Worm (Caenorhabditis elegans) whole organism, L4 larva: ENCODE measurements around the gene sdz-37.

ENCODE experiments used
- F26F4.8 ChIP-seq: fragments of 200-800 bp; sonication (Bioruptor generic); conservative IDR thresholded peaks from 2 replicates; pipeline ENCODE4 v1.3.6; 2022; ENCODE audit warnings: missing genetic modification characterization, missing compliant biosample characterization
- F37D6.2 ChIP-seq: sonication (generic microtip); optimal IDR thresholded peaks from 2 replicates; lab custom pipeline; 2016; ENCODE audit warnings: mild to moderate bottlenecking, missing genetic modification characterization, missing compliant biosample characterization
- F44E2.7 ChIP-seq: fragments of 200-800 bp; sonication (Bioruptor generic); IDR thresholded peaks from 2 replicates; pipeline ENCODE4 v2.1.2; 2022; ENCODE audit warnings: missing genetic modification characterization, missing compliant biosample characterization
- F49E8.2 ChIP-seq: sonication (generic microtip); optimal IDR thresholded peaks from 2 replicates; lab custom pipeline; 2016; ENCODE audit warnings: missing compliant biosample characterization, mild to moderate bottlenecking, missing genetic modification characterization, borderline replicate concordance
- R02D3.7 ChIP-seq: fragments of 150-350 bp; sonication (generic microtip); optimal IDR thresholded peaks from 3 replicates; lab custom pipeline; 2014; ENCODE audit warnings: missing biosample characterization, missing genetic modification characterization
- Y105C5A.15 ChIP-seq: fragments of 200-800 bp; sonication (Bioruptor generic); IDR thresholded peaks from 2 replicates; pipeline ENCODE4 v1.3.6; 2022; ENCODE audit warnings: missing genetic modification characterization, missing compliant biosample characterization
- Y48G9A.11 ChIP-seq: fragments of 200-800 bp; sonication (Bioruptor generic); IDR thresholded peaks from 2 replicates; pipeline ENCODE4 v1.3.6; 2022; ENCODE audit warnings: missing genetic modification reagents, missing genetic modification characterization, missing compliant biosample characterization
- Y75B8A.6 ChIP-seq: fragments of 200-800 bp; sonication (Bioruptor generic); IDR thresholded peaks from 2 replicates; pipeline ENCODE4 v1.3.6; 2022; ENCODE audit warnings: missing genetic modification reagents, missing genetic modification characterization, missing compliant biosample characterization
- ZK546.5 ChIP-seq, 2 experiments: sonication (generic microtip); optimal IDR thresholded peaks; 2 replicates each; lab custom pipeline; 2017; ENCODE audit warnings: missing biosample characterization in 2 of 2, missing genetic modification characterization in 2 of 2
- aha-1 ChIP-seq: fragments of 150-350 bp; peaks from one replicate; lab custom pipeline; 2014; ENCODE audit warnings: missing biosample characterization, missing genetic modification characterization
- arid-1 ChIP-seq: fragments of 200-800 bp; sonication (Bioruptor generic); conservative IDR thresholded peaks from 2 replicates; pipeline ENCODE4 v1.3.6; 2022; ENCODE audit warnings: missing genetic modification reagents, missing genetic modification characterization, missing compliant biosample characterization
- attf-4 ChIP-seq: sonication (generic microtip); optimal IDR thresholded peaks from 3 replicates; lab custom pipeline; 2017; ENCODE audit warnings: missing biosample characterization, missing genetic modification characterization
- ceh-20 ChIP-seq: fragments of 200-800 bp; sonication (Bioruptor generic); IDR thresholded peaks from 2 replicates; pipeline ENCODE4 v1.3.6; 2022; ENCODE audit warnings: missing genetic modification reagents, missing genetic modification characterization, missing compliant biosample characterization
- ceh-32 ChIP-seq: sonication (generic microtip); optimal IDR thresholded peaks from 2 replicates; lab custom pipeline; 2016; ENCODE audit warnings: mild to moderate bottlenecking, missing genetic modification characterization, missing compliant biosample characterization; ENCODE audit not compliant: poor library complexity
- cey-2 ChIP-seq: sonication (generic microtip); optimal IDR thresholded peaks from 3 replicates; lab custom pipeline; 2017; ENCODE audit warnings: missing genetic modification characterization, mild to moderate bottlenecking, missing compliant biosample characterization, antibody characterized with exemption, borderline replicate concordance; ENCODE audit not compliant: insufficient read depth
- daf-16 ChIP-seq, 3 experiments: sonication (generic microtip); optimal IDR thresholded peaks; 2 replicates each; lab custom pipeline; 2016 to 2017; ENCODE audit warnings: missing genetic modification characterization in 3 of 3, missing genetic modification reagents in 3 of 3, mild to moderate bottlenecking in 2 of 3, missing compliant biosample characterization in 2 of 3, missing biosample characterization in 1 of 3, moderate library complexity in 1 of 3
- daf-19 ChIP-seq: fragments of 200-800 bp; sonication (Bioruptor generic); conservative IDR thresholded peaks from 2 replicates; pipeline ENCODE4 v1.3.6; 2022; ENCODE audit warnings: missing genetic modification characterization, missing compliant biosample characterization
- dmd-8 ChIP-seq: fragments of 200-800 bp; sonication (Bioruptor generic); IDR thresholded peaks from 2 replicates; pipeline ENCODE4 v1.3.6; 2022; ENCODE audit warnings: missing genetic modification characterization, missing compliant biosample characterization
- dmd-9 ChIP-seq: fragments of 200-800 bp; sonication (Bioruptor generic); IDR thresholded peaks from 2 replicates; pipeline ENCODE4 v1.3.6; 2022; ENCODE audit warnings: missing genetic modification reagents, missing genetic modification characterization, missing compliant biosample characterization
- dpl-1 ChIP-seq: fragments of 150-350 bp; optimal IDR thresholded peaks from 2 replicates; lab custom pipeline; 2014; ENCODE audit warnings: missing biosample characterization, missing genetic modification reagents, missing genetic modification characterization
- duxl-1 ChIP-seq: sonication (generic microtip); optimal IDR thresholded peaks from 2 replicates; lab custom pipeline; 2016; ENCODE audit warnings: mild to moderate bottlenecking, missing genetic modification characterization, moderate library complexity, missing compliant biosample characterization; ENCODE audit not compliant: poor library complexity
- dve-1 ChIP-seq: sonication (generic microtip); optimal IDR thresholded peaks from 2 replicates; lab custom pipeline; 2017; ENCODE audit warnings: antibody characterized with exemption, mild to moderate bottlenecking, missing genetic modification characterization, missing compliant biosample characterization; ENCODE audit not compliant: insufficient read depth
- egl-27 ChIP-seq: sonication (generic microtip); optimal IDR thresholded peaks from 3 replicates; lab custom pipeline; 2017; ENCODE audit warnings: missing biosample characterization, missing genetic modification reagents, missing genetic modification characterization
- egl-43 ChIP-seq: fragments of 200-800 bp; sonication (Bioruptor generic); IDR thresholded peaks from 2 replicates; pipeline ENCODE4 v1.3.6; 2022; ENCODE audit warnings: missing genetic modification reagents, missing genetic modification characterization, missing compliant biosample characterization
- gei-8 ChIP-seq: fragments of 200-800 bp; sonication (Bioruptor generic); optimal IDR thresholded peaks from 2 replicates; lab custom pipeline; 2018; ENCODE audit warnings: mild to moderate bottlenecking, missing genetic modification characterization, missing compliant biosample characterization
- hlh-30 ChIP-seq: sonication (generic microtip); optimal IDR thresholded peaks from 2 replicates; lab custom pipeline; 2017; ENCODE audit warnings: antibody characterized with exemption, mild to moderate bottlenecking, missing genetic modification characterization, missing compliant biosample characterization; ENCODE audit not compliant: insufficient read depth
- hmg-1.1 ChIP-seq: fragments of 200-800 bp; sonication (Bioruptor generic); IDR thresholded peaks from 2 replicates; pipeline ENCODE4 v1.3.6; 2022; ENCODE audit warnings: missing genetic modification reagents, missing genetic modification characterization, missing compliant biosample characterization
- lim-7 ChIP-seq: fragments of 200-800 bp; sonication (Bioruptor generic); IDR thresholded peaks from 2 replicates; pipeline ENCODE4 v1.3.6; 2022; ENCODE audit warnings: missing genetic modification characterization, missing compliant biosample characterization
- lin-1 ChIP-seq: fragments of 200-800 bp; sonication (Bioruptor generic); IDR thresholded peaks from 2 replicates; pipeline ENCODE4 v1.3.6; 2022; ENCODE audit warnings: missing genetic modification reagents, missing genetic modification characterization, missing compliant biosample characterization
- lin-13 ChIP-seq: fragments of 150-350 bp; optimal IDR thresholded peaks from 2 replicates; lab custom pipeline; 2014; ENCODE audit warnings: missing biosample characterization, missing genetic modification reagents, missing genetic modification characterization
- lir-3 ChIP-seq: sonication (generic microtip); optimal IDR thresholded peaks from 2 replicates; lab custom pipeline; 2016; ENCODE audit warnings: mild to moderate bottlenecking, missing genetic modification characterization, missing compliant biosample characterization
- lsy-2 ChIP-seq, 2 experiments: fragments of 150-350 bp in 1 of 2; sonication (generic microtip) in 1 of 2; optimal IDR thresholded peaks; 2 replicates each; lab custom pipeline; 2014 to 2017; ENCODE audit warnings: missing biosample characterization in 2 of 2, missing genetic modification characterization in 2 of 2
- madf-5 ChIP-seq, 2 experiments: fragments of 200-800 bp; sonication (Bioruptor generic); IDR thresholded peaks; 2 replicates each; pipeline ENCODE4 v1.3.6; 2022; ENCODE audit warnings: missing compliant biosample characterization in 2 of 2, missing genetic modification characterization in 2 of 2
- nhr-111 ChIP-seq: fragments of 200-800 bp; sonication (Bioruptor generic); optimal IDR thresholded peaks from 2 replicates; lab custom pipeline; 2018; ENCODE audit warnings: mild to moderate bottlenecking, missing genetic modification characterization, missing compliant biosample characterization
- nhr-237 ChIP-seq: sonication (generic microtip); optimal IDR thresholded peaks from 2 replicates; lab custom pipeline; 2017; ENCODE audit warnings: missing biosample characterization, missing genetic modification characterization
- nhr-41 ChIP-seq: fragments of 200-800 bp; sonication (Bioruptor generic); IDR thresholded peaks from 2 replicates; pipeline ENCODE4 v1.3.6; 2022; ENCODE audit warnings: missing genetic modification reagents, missing genetic modification characterization, missing compliant biosample characterization
- nhr-42 ChIP-seq: fragments of 200-800 bp; sonication (Bioruptor generic); IDR thresholded peaks from 2 replicates; pipeline ENCODE4 v1.3.6; 2022; ENCODE audit warnings: missing genetic modification characterization, missing compliant biosample characterization
- nhr-6 ChIP-seq: fragments of 150-350 bp; optimal IDR thresholded peaks from 2 replicates; lab custom pipeline; 2014; ENCODE audit warnings: missing biosample characterization, missing genetic modification characterization
- php-3 ChIP-seq: fragments of 200-800 bp; sonication (Bioruptor generic); IDR thresholded peaks from 2 replicates; pipeline ENCODE4 v1.3.6; 2022; ENCODE audit warnings: missing genetic modification reagents, missing genetic modification characterization, missing compliant biosample characterization
- saeg-2 ChIP-seq: fragments of 200-800 bp; sonication (Bioruptor generic); IDR thresholded peaks from 2 replicates; pipeline ENCODE4 v1.3.6; 2022; ENCODE audit warnings: missing genetic modification reagents, missing genetic modification characterization, missing compliant biosample characterization
- sdz-12 ChIP-seq: fragments of 200-800 bp; sonication (Bioruptor generic); optimal IDR thresholded peaks from 2 replicates; lab custom pipeline; 2018; ENCODE audit warnings: mild to moderate bottlenecking, missing genetic modification characterization, missing compliant biosample characterization
- spr-3 ChIP-seq: fragments of 200-800 bp; sonication (Bioruptor generic); optimal IDR thresholded peaks from 2 replicates; lab custom pipeline; 2018; ENCODE audit warnings: mild to moderate bottlenecking, missing genetic modification characterization, missing compliant biosample characterization
- tag-97 ChIP-seq: fragments of 200-800 bp; sonication (Bioruptor generic); IDR thresholded peaks from 2 replicates; pipeline ENCODE4 v1.3.6; 2022; ENCODE audit warnings: missing genetic modification characterization, missing compliant biosample characterization
- tra-1 ChIP-seq: fragments of 200-800 bp; sonication (Bioruptor generic); IDR thresholded peaks from 2 replicates; pipeline ENCODE4 v1.3.6; 2022; ENCODE audit warnings: missing genetic modification reagents, missing genetic modification characterization, missing compliant biosample characterization
- unc-130 ChIP-seq: sonication (generic microtip); optimal IDR thresholded peaks from 2 replicates; lab custom pipeline; 2016; ENCODE audit warnings: missing genetic modification reagents, missing genetic modification characterization, missing compliant biosample characterization
- unc-62 ChIP-seq, 3 experiments: fragments of 150-350 bp in 1 of 3; sonication (generic microtip); optimal IDR thresholded peaks in 2 of 3; peaks in 1 of 3; 1 replicate in 1 of 3; 2 replicates in 2 of 3; lab custom pipeline; 2014 to 2017; ENCODE audit warnings: missing biosample characterization in 3 of 3, missing genetic modification characterization in 3 of 3, missing genetic modification reagents in 3 of 3, missing genotype in 1 of 3
- ztf-11 ChIP-seq: fragments of 150-350 bp; optimal IDR thresholded peaks from 2 replicates; lab custom pipeline; 2014; ENCODE audit warnings: missing biosample characterization, missing genetic modification characterization
- ztf-7 ChIP-seq: fragments of 150-350 bp; optimal IDR thresholded peaks from 2 replicates; lab custom pipeline; 2014; ENCODE audit warnings: missing biosample characterization, missing genetic modification characterization

sdz-37 gene

ce11 chrII:10502491-10503063, 37.9 kb downstream of the sdz-37 start, which contains the start of gene myrf-1 (continued):
- 0 out of 2 replicates have a peak, but pooled peaks have one; percentile 31 for TF ChIP-seq dmd-9 (GFP tag; lab: Robert Waterston, UW)
- peak; percentile 69; the same call in 1 of the 2 replicates for TF ChIP-seq nhr-42 (GFP tag; lab: Robert Waterston, UW)
- peak; percentile 91 for TF ChIP-seq egl-43 (GFP tag; lab: Robert Waterston, UW)
- no peak for TF ChIP-seq F49E8.2 (tag; lab: Kevin White, UChicago)
- peak; percentile 73 for TF ChIP-seq ceh-20
- peak; percentile 47 for TF ChIP-seq lin-13 (GFP tag; lab: Kevin White, UChicago)
- peak; percentile 16 for TF ChIP-seq lir-3 (tag; lab: Kevin White, UChicago)
- peak; percentile 60; the same call in 1 of the 2 replicates for TF ChIP-seq php-3 (GFP tag; lab: Robert Waterston, UW)
- no peak for TF ChIP-seq nhr-111 (GFP tag; lab: Kevin White, UChicago)
- TF ChIP-seq hlh-30 (tag; lab: Kevin White, UChicago) = peak; percentile 90
- TF ChIP-seq nhr-237 (tag; lab: Kevin White, UChicago) = no peak
- no peak for TF ChIP-seq unc-130 (GFP tag; lab: Kevin White, UChicago)
- peak; percentile 25 to 74 for TF ChIP-seq lsy-2 (tag; optimal IDR thresholded peaks at IDR 0.05; lab: Kevin White, UChicago)
- TF ChIP-seq arid-1 (GFP tag; lab: Robert Waterston, UW) = peak; percentile 79
- no peak for TF ChIP-seq Y75B8A.6 (GFP tag; lab: Robert Waterston, UW)
- TF ChIP-seq daf-16 (GFP tag; optimal IDR thresholded peaks at IDR 0.05; lab: Kevin White, UChicago) = peak; percentile 39
- peak; percentile 50 for TF ChIP-seq daf-16 (tag; optimal IDR thresholded peaks at IDR 0.05; lab: Kevin White, UChicago)
- peak; percentile 49 for TF ChIP-seq dpl-1 (GFP tag; lab: Kevin White, UChicago)
- peak; percentile 36 for TF ChIP-seq ztf-7 (tag; lab: Kevin White, UChicago)
- TF ChIP-seq sdz-12 = no peak
- peak; percentile 78 for TF ChIP-seq lin-1 (GFP tag; lab: Robert Waterston, UW)
- 0 out of 4 replicates have a peak, but pooled peaks of 1 of the 2 experiments have one; percentile 73 for TF ChIP-seq madf-5 (GFP tag; IDR thresholded peaks at IDR 0.05; lab: Robert Waterston, UW)
- no peak for TF ChIP-seq cey-2 (tag; lab: Kevin White, UChicago)
- TF ChIP-seq hmg-1.1 (GFP tag; lab: Robert Waterston, UW) = peak; percentile 94
- TF ChIP-seq F37D6.2 = peak; percentile 70
- TF ChIP-seq ZK546.5 (tag; optimal IDR thresholded peaks at IDR 0.05; lab: Kevin White, UChicago) = no peak
- TF ChIP-seq aha-1 (tag; lab: Kevin White, UChicago) = peak; percentile 99
- TF ChIP-seq lim-7 (GFP tag; lab: Robert Waterston, UW) = 0 out of 2 replicates have a peak, but pooled peaks have one; percentile 46
- TF ChIP-seq nhr-41 (GFP tag; lab: Robert Waterston, UW) = peak; percentile 99
- TF ChIP-seq Y105C5A.15 = no peak
- TF ChIP-seq spr-3 (GFP tag; lab: Kevin White, UChicago) = peak; percentile 48
- no peak for TF ChIP-seq egl-27 (tag; lab: Kevin White, UChicago)
- peak; percentile 86 for TF ChIP-seq dve-1 (tag; lab: Kevin White, UChicago)
- TF ChIP-seq daf-19 (GFP tag; lab: Robert Waterston, UW) = no peak
- peak; percentile 48 for TF ChIP-seq gei-8 (GFP tag; lab: Kevin White, UChicago)
- peak; percentile 73; the same call in 1 of the 2 replicates for TF ChIP-seq tra-1 (GFP tag; lab: Robert Waterston, UW)
- TF ChIP-seq ztf-11 (tag; lab: Kevin White, UChicago) = no peak
- TF ChIP-seq ceh-32 (tag; lab: Kevin White, UChicago) = peak; percentile 27
- peak; percentile 84; the same call in 1 of the 2 replicates for TF ChIP-seq saeg-2 (GFP tag; lab: Robert Waterston, UW)
- TF ChIP-seq nhr-6 (tag; lab: Kevin White, UChicago) = peak; percentile 60
- TF ChIP-seq dmd-8 = 0 out of 2 replicates have a peak, but pooled peaks have one; percentile 44
- no peak for TF ChIP-seq duxl-1 (tag; lab: Kevin White, UChicago)
- no peak for TF ChIP-seq attf-4 (tag; lab: Kevin White, UChicago)
- TF ChIP-seq R02D3.7 = no peak
- TF ChIP-seq Y48G9A.11 = no peak
- no peak for TF ChIP-seq F44E2.7 (GFP tag; lab: Robert Waterston, UW)
- no peak for TF ChIP-seq tag-97 (GFP tag; lab: Robert Waterston, UW)
- 0 out of 2 replicates have a peak, but pooled peaks have one; percentile 14 for TF ChIP-seq F26F4.8
- peak in 1 of 2 experiments; percentile 85 for TF ChIP-seq unc-62 (GFP tag; optimal IDR thresholded peaks at IDR 0.05 in 1 of 2; lab: Kevin White, UChicago)
- no peak for TF ChIP-seq unc-62 (tag; optimal IDR thresholded peaks at IDR 0.05; lab: Kevin White, UChicago)
